Fruit fly (Drosophila melanogaster): ENCODE data around the gene et.

The et gene

dm6 chrX:19675662-19676061, at the start of gene et:
TSS of gene et (minus strand) at chrX:19675891.
- TF ChIP-seq CTCF (optimal IDR thresholded peaks at IDR 0.05), result no peak
- no peak for TF ChIP-seq CG8478 (optimal IDR thresholded peaks at IDR 0.05)

- TF ChIP-seq CTCF (optimal IDR thresholded peaks at IDR 0.05) (peak; percentile 62 to 76), CG8478 (optimal IDR thresholded peaks at IDR 0.05) (no peak)
Observed at dm6 chrX:19717988-19718973, 42.6 kb upstream of the et start, which contains the start of gene CG12531. TSS of gene CG12531 (plus strand) at chrX:19718923.

- TF ChIP-seq CTCF (optimal IDR thresholded peaks at IDR 0.05), result no peak
- TF ChIP-seq CG8478 (optimal IDR thresholded peaks at IDR 0.05), result no peak
Observed at dm6 chrX:19717041-19717440, 41.4 kb upstream of the et start.

dm6 chrX:19716325-19716917, 40.7 kb upstream of the et start:
- TF ChIP-seq CTCF (optimal IDR thresholded peaks at IDR 0.05) (no peak), CG8478 (optimal IDR thresholded peaks at IDR 0.05) (no peak)

- TF ChIP-seq CG8478 (optimal IDR thresholded peaks at IDR 0.05) (no peak), CTCF (optimal IDR thresholded peaks at IDR 0.05) (no peak)
Observed at dm6 chrX:19714816-19715215, 39.1 kb upstream of the et start.

- TF ChIP-seq CG8478 (optimal IDR thresholded peaks at IDR 0.05) (no peak), CTCF (optimal IDR thresholded peaks at IDR 0.05) (no peak)
Observed at dm6 chrX:19712898-19713627, 37.4 kb upstream of the et start, which contains the start of gene meso18E. TSS of gene meso18E (minus strand) at chrX:19713045.

- TF ChIP-seq CG8478 (optimal IDR thresholded peaks at IDR 0.05) (no peak), CTCF (optimal IDR thresholded peaks at IDR 0.05) (no peak)
Observed at dm6 chrX:19711936-19712335, 36.2 kb upstream of the et start.

dm6 chrX:19704083-19704482, 28.4 kb upstream of the et start, which contains the start of the genes CG14230 and CG14232:
TSS of gene CG14230 (plus strand) at chrX:19704176.
TSS of gene CG14232 (minus strand) at chrX:19704259.
- TF ChIP-seq CTCF (optimal IDR thresholded peaks at IDR 0.05) (no peak), CG8478 (optimal IDR thresholded peaks at IDR 0.05) (no peak)

dm6 chrX:19701611-19702010, 25.9 kb upstream of the et start, which contains the start of gene Tcs4:
TSS of gene Tcs4 (minus strand) at chrX:19701755.
- TF ChIP-seq CTCF (optimal IDR thresholded peaks at IDR 0.05) (no peak), CG8478 (optimal IDR thresholded peaks at IDR 0.05) (no peak)

dm6 chrX:19697255-19697877, 21.7 kb upstream of the et start:
- no peak for TF ChIP-seq CG8478 (optimal IDR thresholded peaks at IDR 0.05)

- no peak for TF ChIP-seq CG8478 (optimal IDR thresholded peaks at IDR 0.05)
- peak in 1 of 2 experiments; percentile 12 for TF ChIP-seq CTCF (optimal IDR thresholded peaks at IDR 0.05)
Observed at dm6 chrX:19696845-19697244, 21.2 kb upstream of the et start, which contains the start of gene Cdc42. TSS of gene Cdc42 (plus strand) at chrX:19697091.

dm6 chrX:19694792-19695558, 19.3 kb upstream of the et start, which contains the start of gene CG14229:
TSS of gene CG14229 (minus strand) at chrX:19695250.
- TF ChIP-seq CTCF (optimal IDR thresholded peaks at IDR 0.05) (no peak), CG8478 (optimal IDR thresholded peaks at IDR 0.05) (no peak)

- TF ChIP-seq CTCF (optimal IDR thresholded peaks at IDR 0.05), result no peak
- TF ChIP-seq CG8478 (optimal IDR thresholded peaks at IDR 0.05), result no peak
Observed at dm6 chrX:19692951-19693698, 17.4 kb upstream of the et start, which contains the start of gene Mer. TSS of gene Mer (minus strand) at chrX:19693500.

Measured in S2 (cell line).